Fruit fly (Drosophila melanogaster) whole organism, larva: ENCODE data around the gene SdhAL.

Experiments used
- noc ChIP-seq: fragments of 200-800 bp; sonication (Bioruptor generic); optimal IDR thresholded peaks from 3 replicates; lab custom pipeline; 2019; ENCODE audit warnings: missing biosample characterization, mild to moderate bottlenecking, missing genetic modification characterization, moderate library complexity

SdhAL gene

DNA sequence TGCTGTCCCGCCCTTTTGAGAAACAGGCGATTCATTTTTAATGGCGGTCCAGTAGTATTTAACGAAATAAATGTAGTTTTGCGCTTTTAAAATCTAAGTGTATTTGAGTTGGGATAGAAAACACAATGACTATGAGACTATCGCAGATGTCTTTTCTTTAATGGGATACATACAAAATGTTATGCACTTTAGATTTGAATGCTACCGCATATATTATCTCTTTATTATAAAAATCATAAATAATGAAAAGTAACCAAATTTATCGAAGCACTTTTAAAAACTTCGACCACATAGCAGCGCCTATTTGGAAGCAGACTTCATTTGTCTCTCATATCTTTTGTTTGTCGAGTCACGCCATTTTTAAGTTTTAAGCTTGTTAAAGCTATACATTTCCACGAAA is at the start of gene SdhAL:
TSS of gene SdhAL (minus strand) at position 101 of the 400 bp plus-strand sequence.
- no peak for TF ChIP-seq noc (tag; lab: Kevin White, UChicago)

DNA sequence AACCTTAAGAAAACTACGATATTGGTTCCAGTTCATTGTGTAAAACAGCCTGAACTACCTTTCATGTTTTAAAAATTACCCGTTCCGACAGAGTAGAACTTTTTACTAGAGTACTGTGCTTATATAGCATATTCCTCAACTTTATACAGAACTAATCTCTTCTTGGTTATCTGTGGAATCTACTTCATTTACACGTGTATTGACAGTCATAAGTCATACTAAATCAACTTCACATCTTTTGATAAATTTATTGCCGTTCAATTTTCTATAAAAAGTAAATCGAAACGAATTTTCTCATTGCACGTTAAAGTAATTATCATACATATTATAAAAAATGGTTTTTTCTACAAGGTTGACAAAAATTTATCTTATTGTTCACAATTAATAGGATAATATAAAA is 49.1 kb upstream of the SdhAL start, which contains the start of gene CG42397:
TSS of gene CG42397 (minus strand) at position 101 of the 400 bp plus-strand sequence.
- no peak for TF ChIP-seq noc (tag; lab: Kevin White, UChicago)

DNA sequence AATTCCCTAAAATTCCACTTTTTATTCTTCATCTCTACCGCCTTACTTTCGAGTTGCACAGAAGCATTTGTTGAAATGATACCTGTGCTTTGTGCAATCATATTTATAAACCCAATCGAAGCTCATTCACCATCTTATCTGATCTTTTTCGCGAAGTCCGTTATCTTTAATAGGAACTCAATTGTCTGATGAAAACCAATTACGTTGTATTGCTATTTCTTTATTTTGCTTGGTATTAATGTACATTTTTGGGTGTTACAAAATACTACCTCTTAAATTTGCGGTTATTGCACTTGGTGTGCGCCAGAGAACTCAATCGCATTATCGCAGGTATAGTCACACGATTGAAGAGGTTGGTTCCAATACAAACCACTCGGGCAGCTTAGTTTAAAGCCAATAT is 48.3 kb upstream of the SdhAL start, which contains the start of gene Muc68E:
TSS of gene Muc68E (minus strand) at position 101 of the 400 bp plus-strand sequence.
- TF ChIP-seq noc (tag; lab: Kevin White, UChicago) = no peak

DNA sequence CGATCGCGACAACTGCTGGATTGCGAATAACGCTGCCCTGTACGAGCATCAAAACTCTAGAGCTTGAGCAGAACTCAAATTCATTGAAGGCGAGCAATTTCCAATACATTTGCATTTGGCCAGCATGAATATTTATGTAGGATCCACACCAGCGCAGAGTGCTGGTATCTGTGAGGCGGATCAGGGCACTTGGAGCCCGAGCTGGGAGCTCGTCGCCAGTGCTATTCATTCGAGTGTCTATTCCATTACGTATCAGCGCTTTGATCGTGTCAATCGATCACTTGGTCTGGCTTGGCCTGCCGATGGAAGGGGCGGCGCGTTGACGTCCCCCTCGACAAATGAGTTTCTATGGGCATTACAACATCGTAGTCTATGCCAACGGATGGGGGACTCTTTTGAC is 41.5 kb upstream of the SdhAL start, which contains the start of gene prc:
TSS of gene prc (minus strand) at position 28 of the 400 bp plus-strand sequence.
- TF ChIP-seq noc (tag; lab: Kevin White, UChicago) = no peak

DNA sequence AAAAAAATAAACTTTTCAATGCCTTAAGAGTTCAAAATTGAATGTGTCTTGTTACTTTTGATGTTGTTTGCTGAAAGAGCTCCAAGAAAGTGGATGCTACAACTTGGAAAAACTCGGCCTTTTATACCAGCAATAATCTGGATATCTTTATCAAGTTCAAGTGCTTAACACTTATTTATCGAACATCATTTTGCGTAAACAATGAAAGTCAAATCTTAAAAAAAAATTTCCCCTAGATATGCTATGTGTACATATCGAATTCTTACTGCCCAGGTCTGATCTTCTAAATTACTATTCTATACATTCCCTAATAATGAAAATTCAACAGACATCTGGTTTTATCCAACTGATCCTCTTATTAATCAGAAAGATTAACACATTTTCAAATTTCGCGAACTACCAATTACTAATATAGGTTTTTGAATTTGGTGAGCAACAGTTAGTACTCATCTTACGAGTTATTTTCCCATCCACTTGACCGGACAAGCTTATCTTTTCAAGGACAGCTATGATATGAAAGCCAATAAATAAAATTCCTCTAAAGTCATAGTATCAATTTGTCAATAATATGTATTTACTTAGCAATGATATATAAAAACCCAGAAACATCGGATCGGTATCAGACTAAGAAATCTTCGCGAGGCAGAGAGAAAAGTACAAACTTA is 33.2 kb upstream of the SdhAL start, which contains the start of the genes CG11570 and CG43294:
TSS of gene CG11570 (minus strand) at position 101 of the 665 bp plus-strand sequence.
TSS of gene CG43294 (plus strand) at position 615 of the 665 bp plus-strand sequence.
- TF ChIP-seq noc (tag; lab: Kevin White, UChicago) = no peak

dm6 chr3L:11953783-11954182 is 29.2 kb upstream of the SdhAL start, which contains the start of gene CG7248:
Gene CG7248 (plus strand): TSS chr3L:11954083.
- no peak for TF ChIP-seq noc (tag; lab: Kevin White, UChicago)

- no peak for TF ChIP-seq noc (tag; lab: Kevin White, UChicago)
Measured at dm6 chr3L:11953217-11953616, 28.7 kb upstream of the SdhAL start, which contains the start of gene obst-G. Gene obst-G (minus strand): TSS chr3L:11953317.

DNA sequence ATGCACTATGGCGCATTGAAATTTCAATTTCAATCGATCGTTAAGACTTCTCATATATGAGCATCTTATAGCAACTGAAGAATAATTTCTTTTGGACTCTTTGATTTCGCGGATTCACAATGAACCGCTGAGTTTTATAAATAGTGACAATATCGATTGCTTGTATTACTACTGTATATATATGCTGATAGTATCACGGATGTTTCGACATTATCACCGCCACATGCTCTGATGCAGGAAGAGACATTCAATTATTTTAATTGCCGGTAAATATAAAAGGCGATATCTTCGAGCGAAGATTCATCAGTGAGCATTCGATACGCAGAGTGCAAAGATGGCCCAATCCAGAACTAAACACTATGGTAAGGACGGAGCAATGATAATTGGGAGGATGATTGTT is 25.0 kb upstream of the SdhAL start, which contains the start of gene CG17826:
TSS of gene CG17826 (plus strand) at position 301 of the 400 bp plus-strand sequence.
- no peak for TF ChIP-seq noc (tag; lab: Kevin White, UChicago)

- no peak for TF ChIP-seq noc (tag; lab: Kevin White, UChicago)
Measured at dm6 chr3L:11947357-11947756, 22.8 kb upstream of the SdhAL start, which contains the start of gene CG7252. Gene CG7252 (plus strand): TSS chr3L:11947675.

- no peak for TF ChIP-seq noc (tag; lab: Kevin White, UChicago)
Measured at dm6 chr3L:11944752-11945151, 20.2 kb upstream of the SdhAL start, which contains the start of gene CG5883. Gene CG5883 (minus strand): TSS chr3L:11944852.

dm6 chr3L:11941612-11942011 is 17.1 kb upstream of the SdhAL start, which contains the start of gene Rpt4R:
Gene Rpt4R (plus strand): TSS chr3L:11941912.
- TF ChIP-seq noc (tag; lab: Kevin White, UChicago) = no peak

DNA sequence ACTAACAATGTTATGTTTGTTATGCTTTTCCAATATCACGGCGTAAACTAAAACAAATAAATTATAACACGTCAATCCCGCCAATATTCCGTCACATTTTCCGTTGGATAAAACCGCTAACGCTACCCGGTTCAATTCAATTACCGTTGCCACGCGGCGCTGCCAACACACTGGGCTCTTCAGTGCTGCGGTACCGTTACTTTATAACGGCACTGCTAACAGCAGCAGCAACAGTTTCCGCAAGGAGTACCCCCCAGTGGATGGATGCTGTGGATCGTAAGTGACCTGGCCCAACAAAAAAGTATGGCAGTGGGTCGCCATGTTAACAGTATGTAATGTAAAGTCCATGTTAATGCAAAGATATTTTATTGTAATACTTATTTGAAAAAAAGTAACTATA is 14.2 kb upstream of the SdhAL start, which contains the start of gene CG44837:
TSS of gene CG44837 (minus strand) at position 157 of the 400 bp plus-strand sequence.
- TF ChIP-seq noc (tag; lab: Kevin White, UChicago) = no peak

DNA sequence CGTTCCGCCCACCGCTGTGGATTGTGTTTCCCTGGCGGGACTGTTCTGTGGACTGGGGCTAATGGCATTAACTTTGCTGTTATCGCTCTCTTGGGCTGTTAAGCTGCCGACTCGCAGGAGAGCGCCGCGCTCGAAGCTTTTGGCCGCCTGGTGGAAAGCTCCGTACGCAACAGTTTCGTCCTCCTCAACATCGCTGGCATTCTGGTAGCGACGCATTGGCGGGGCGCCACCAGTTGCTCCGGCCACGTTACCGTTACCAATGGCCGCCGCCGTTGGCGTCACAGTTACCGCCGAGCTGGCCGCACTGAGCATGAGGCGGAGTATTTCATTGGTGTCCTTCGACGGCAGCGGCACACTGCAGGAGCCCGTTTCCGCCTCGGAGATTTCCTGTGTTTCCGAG is 12.7 kb upstream of the SdhAL start:
- no peak for TF ChIP-seq noc (tag; lab: Kevin White, UChicago)

- TF ChIP-seq noc (tag; lab: Kevin White, UChicago) = no peak
Measured at dm6 chr3L:11931619-11932018, 7.1 kb upstream of the SdhAL start.

dm6 chr3L:11927287-11927743 is 2.8 kb upstream of the SdhAL start, which contains the start of gene byn:
Gene byn (plus strand): TSS chr3L:11927693.
- TF ChIP-seq noc (tag; lab: Kevin White, UChicago) = no peak

DNA sequence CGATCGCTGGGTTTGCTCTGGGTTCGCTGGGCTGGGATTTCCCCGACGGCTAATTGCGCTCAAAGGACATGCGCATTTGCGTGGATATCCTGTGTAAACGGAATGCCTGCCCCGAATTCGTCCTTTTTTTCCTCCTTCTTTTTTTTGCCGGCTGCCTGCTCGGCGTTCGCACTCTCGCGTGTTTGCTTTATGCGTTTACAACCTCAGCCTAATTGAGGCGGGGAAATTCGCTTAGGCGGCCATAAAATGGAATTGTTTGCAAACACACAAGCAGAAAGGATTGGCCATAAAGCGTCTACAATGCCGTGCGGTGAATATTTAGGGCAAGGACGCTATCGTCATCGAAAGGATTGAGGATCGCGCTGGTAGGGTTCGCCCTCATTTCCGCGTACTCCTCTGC is 825 bp upstream of the SdhAL start:
- TF ChIP-seq noc (tag; lab: Kevin White, UChicago) = no peak
